Worm (Caenorhabditis elegans) whole organism, young adult: Measurements from ENCODE around the gene snt-5.
A peak's percentile ranks its signal among the peaks of the same experiment; 100 is the strongest.

ENCODE experiments used
- B0019.2 ChIP-seq: fragments of 200-800 bp; sonication (Bioruptor generic); conservative IDR thresholded peaks from 2 replicates; pipeline ENCODE4 v1.3.6; 2022; ENCODE audit warnings: missing genetic modification reagents, missing genetic modification characterization, missing compliant biosample characterization
- B0035.1 ChIP-seq: sonication (generic microtip); optimal IDR thresholded peaks from 2 replicates; lab custom pipeline; 2016; ENCODE audit warnings: missing genetic modification characterization, mild to moderate bottlenecking, missing compliant biosample characterization, missing genotype, missing genetic modification reagents
- C17E4.6 ChIP-seq: fragments of 200-800 bp; sonication (Bioruptor generic); IDR thresholded peaks from 2 replicates; pipeline ENCODE4 v1.3.6; 2022; ENCODE audit warnings: missing genetic modification reagents, missing genetic modification characterization, missing compliant biosample characterization
- D2030.7 ChIP-seq: fragments of 200-800 bp; sonication (Bioruptor generic); IDR thresholded peaks from 2 replicates; pipeline ENCODE4 v1.3.6; 2022; ENCODE audit warnings: missing genetic modification reagents, missing genetic modification characterization, missing compliant biosample characterization
- F57C9.4 ChIP-seq: sonication (generic microtip); optimal IDR thresholded peaks from 2 replicates; lab custom pipeline; 2017; ENCODE audit warnings: mild to moderate bottlenecking, missing genetic modification characterization, missing compliant biosample characterization
- akir-1 ChIP-seq: fragments of 200-800 bp; sonication (Bioruptor generic); optimal IDR thresholded peaks from 2 replicates; lab custom pipeline; 2018; ENCODE audit warnings: mild to moderate bottlenecking, missing genetic modification characterization, moderate library complexity, missing compliant biosample characterization
- ama-1 ChIP-seq, 3 experiments: fragments of 150-350 bp in 1 of 3; sonication (generic microtip) in 2 of 3; optimal IDR thresholded peaks; 2 replicates each; lab custom pipeline; 2014 to 2018; ENCODE audit warnings: missing biosample characterization in 2 of 3, missing genetic modification characterization in 2 of 3, missing genetic modification reagents in 2 of 3
- attf-3 ChIP-seq: fragments of 200-800 bp; sonication (Bioruptor generic); conservative IDR thresholded peaks from 2 replicates; pipeline ENCODE4 v1.3.6; 2022; ENCODE audit warnings: missing genetic modification reagents, missing genetic modification characterization, missing compliant biosample characterization
- attf-5 ChIP-seq: fragments of 200-800 bp; sonication (Bioruptor generic); optimal IDR thresholded peaks from 2 replicates; lab custom pipeline; 2018; ENCODE audit warnings: mild to moderate bottlenecking, missing genetic modification characterization, missing compliant biosample characterization
- attf-6 ChIP-seq: fragments of 200-800 bp; sonication (Bioruptor generic); IDR thresholded peaks from 2 replicates; pipeline ENCODE4 v1.3.6; 2022; ENCODE audit warnings: missing genetic modification reagents, missing genetic modification characterization, missing compliant biosample characterization
- bed-1 ChIP-seq: fragments of 200-800 bp; sonication (Bioruptor generic); IDR thresholded peaks from 2 replicates; pipeline ENCODE4 v1.3.6; 2022; ENCODE audit warnings: missing genetic modification reagents, missing genetic modification characterization, missing compliant biosample characterization
- bed-2 ChIP-seq: fragments of 200-800 bp; sonication (Bioruptor generic); IDR thresholded peaks from 2 replicates; pipeline ENCODE4 v1.3.6; 2022; ENCODE audit warnings: missing genetic modification reagents, missing genetic modification characterization, missing compliant biosample characterization
- ccch-3 ChIP-seq: fragments of 200-800 bp; sonication (Bioruptor generic); optimal IDR thresholded peaks from 2 replicates; lab custom pipeline; 2018; ENCODE audit warnings: mild to moderate bottlenecking, missing genetic modification characterization, missing compliant biosample characterization
- ceh-100 ChIP-seq: fragments of 200-800 bp; sonication (Bioruptor generic); IDR thresholded peaks from 2 replicates; pipeline ENCODE4 v1.3.6; 2022; ENCODE audit warnings: missing genetic modification reagents, missing genetic modification characterization, missing compliant biosample characterization
- ceh-40 ChIP-seq: fragments of 200-800 bp; sonication (Bioruptor generic); IDR thresholded peaks from 2 replicates; pipeline ENCODE4 v1.3.6; 2022; ENCODE audit warnings: missing genetic modification characterization, missing compliant biosample characterization
- ceh-91 ChIP-seq: fragments of 200-800 bp; sonication (Bioruptor generic); IDR thresholded peaks from 2 replicates; pipeline ENCODE4 v1.3.6; 2022; ENCODE audit warnings: missing genetic modification reagents, missing genetic modification characterization, missing compliant biosample characterization
- egrh-3 ChIP-seq: fragments of 200-800 bp; sonication (Bioruptor generic); IDR thresholded peaks from 2 replicates; pipeline ENCODE4 v1.3.6; 2022; ENCODE audit warnings: missing genetic modification reagents, missing genetic modification characterization, missing compliant biosample characterization
- hmg-1.2 ChIP-seq: fragments of 200-800 bp; sonication (Bioruptor generic); IDR thresholded peaks from 2 replicates; pipeline ENCODE4 v1.3.6; 2022; ENCODE audit warnings: missing genetic modification reagents, missing genetic modification characterization, missing compliant biosample characterization
- lin-26 ChIP-seq: fragments of 200-800 bp; sonication (Bioruptor generic); IDR thresholded peaks from 2 replicates; pipeline ENCODE4 v1.3.6; 2022; ENCODE audit warnings: missing genetic modification reagents, missing genetic modification characterization, missing compliant biosample characterization
- madf-6 ChIP-seq: fragments of 200-800 bp; sonication (Bioruptor generic); IDR thresholded peaks from 2 replicates; pipeline ENCODE4 v1.3.6; 2022; ENCODE audit warnings: missing genetic modification reagents, missing genetic modification characterization, missing compliant biosample characterization
- mcd-1 ChIP-seq: fragments of 200-800 bp; sonication (Bioruptor generic); IDR thresholded peaks from 2 replicates; pipeline ENCODE4 v1.3.6; 2022; ENCODE audit warnings: missing genetic modification reagents, missing genetic modification characterization, missing compliant biosample characterization
- mxl-1 ChIP-seq: sonication (generic microtip); optimal IDR thresholded peaks from 2 replicates; lab custom pipeline; 2016; ENCODE audit warnings: missing genetic modification characterization, missing compliant biosample characterization
- nhr-120 ChIP-seq: fragments of 200-800 bp; sonication (Bioruptor generic); IDR thresholded peaks from 2 replicates; pipeline ENCODE4 v1.3.6; 2022; ENCODE audit warnings: missing genetic modification characterization, missing compliant biosample characterization
- nhr-179 ChIP-seq: sonication (generic microtip); optimal IDR thresholded peaks from 2 replicates; lab custom pipeline; 2016; ENCODE audit warnings: mild to moderate bottlenecking, missing genetic modification characterization, missing compliant biosample characterization
- nhr-27 ChIP-seq: fragments of 200-800 bp; sonication (Bioruptor generic); optimal IDR thresholded peaks from 2 replicates; lab custom pipeline; 2018; ENCODE audit warnings: mild to moderate bottlenecking, missing genetic modification characterization, moderate library complexity, missing compliant biosample characterization
- nhr-80 ChIP-seq: sonication (generic microtip); optimal IDR thresholded peaks from 2 replicates; lab custom pipeline; 2016; ENCODE audit warnings: missing genetic modification characterization, missing compliant biosample characterization
- rpc-1 ChIP-seq, 2 experiments: fragments of 150-350 bp in 1 of 2; sonication (generic microtip) in 1 of 2; optimal IDR thresholded peaks; 2 replicates each; lab custom pipeline; 2014 to 2018; ENCODE audit warnings: missing biosample characterization in 1 of 2, missing genetic modification characterization in 1 of 2, missing genetic modification reagents in 1 of 2, missing genotype in 1 of 2
- sea-2 ChIP-seq: fragments of 200-800 bp; sonication (Bioruptor generic); IDR thresholded peaks from 2 replicates; pipeline ENCODE4 v1.3.6; 2022; ENCODE audit warnings: missing genetic modification characterization, missing compliant biosample characterization
- snpc-1.3 ChIP-seq: sonication (generic microtip); optimal IDR thresholded peaks from 2 replicates; lab custom pipeline; 2017; ENCODE audit warnings: missing genetic modification characterization, mild to moderate bottlenecking, missing compliant biosample characterization, antibody characterized with exemption, moderate library complexity, missing genotype, missing genetic modification reagents; ENCODE audit not compliant: insufficient read depth
- somi-1 ChIP-seq: fragments of 200-800 bp; sonication (Bioruptor generic); optimal IDR thresholded peaks from 2 replicates; lab custom pipeline; 2018; ENCODE audit warnings: mild to moderate bottlenecking, missing genetic modification characterization, missing compliant biosample characterization
- xnd-1 ChIP-seq: sonication (generic microtip); optimal IDR thresholded peaks from 2 replicates; lab custom pipeline; 2016; ENCODE audit warnings: missing genotype, missing genetic modification reagents, missing genetic modification characterization, missing compliant biosample characterization
- ztf-18 ChIP-seq: sonication (generic microtip); optimal IDR thresholded peaks from 2 replicates; lab custom pipeline; 2016; ENCODE audit warnings: missing genotype, mild to moderate bottlenecking, missing genetic modification characterization, missing compliant biosample characterization
- ztf-28 ChIP-seq: fragments of 200-800 bp; sonication (Bioruptor generic); IDR thresholded peaks from 2 replicates; pipeline ENCODE4 v1.3.6; 2022; ENCODE audit warnings: missing genetic modification reagents, missing genetic modification characterization, missing compliant biosample characterization
- ztf-3 ChIP-seq: fragments of 200-800 bp; sonication (Bioruptor generic); optimal IDR thresholded peaks from 2 replicates; lab custom pipeline; 2018; ENCODE audit warnings: mild to moderate bottlenecking, missing genetic modification characterization, missing compliant biosample characterization
- ztf-6 ChIP-seq: fragments of 200-800 bp; sonication (Bioruptor generic); IDR thresholded peaks from 2 replicates; pipeline ENCODE4 v1.3.6; 2022; ENCODE audit warnings: missing genetic modification reagents, missing genetic modification characterization, missing compliant biosample characterization

The snt-5 gene

ce11 chrV:1416154-1416553 lies 4.8 kb upstream of the snt-5 start:
- TF ChIP-seq bed-1 (GFP tag; lab: Robert Waterston, UW) (no peak), rpc-1 (optimal IDR thresholded peaks at IDR 0.05; lab: Kevin White, UChicago) (no peak), rpc-1 (tag; optimal IDR thresholded peaks at IDR 0.05; lab: Kevin White, UChicago) (no peak), ceh-100 (no peak), somi-1 (GFP tag; lab: Kevin White, UChicago) (no peak), ceh-91 (GFP tag; lab: Robert Waterston, UW) (no peak), nhr-179 (no peak)

- TF ChIP-seq hmg-1.2 (GFP tag; lab: Robert Waterston, UW), result no peak
- no peak for TF ChIP-seq B0035.1
- TF ChIP-seq nhr-80 (tag; lab: Kevin White, UChicago), result peak; percentile 78
- TF ChIP-seq xnd-1 (tag; lab: Kevin White, UChicago), result no peak
- no peak for TF ChIP-seq lin-26 (GFP tag; lab: Robert Waterston, UW)
- TF ChIP-seq attf-3, result no peak
- no peak for TF ChIP-seq nhr-27 (tag; lab: Kevin White, UChicago)
Observed at ce11 chrV:1414615-1415433, 3.5 kb upstream of the snt-5 start.

DNA sequence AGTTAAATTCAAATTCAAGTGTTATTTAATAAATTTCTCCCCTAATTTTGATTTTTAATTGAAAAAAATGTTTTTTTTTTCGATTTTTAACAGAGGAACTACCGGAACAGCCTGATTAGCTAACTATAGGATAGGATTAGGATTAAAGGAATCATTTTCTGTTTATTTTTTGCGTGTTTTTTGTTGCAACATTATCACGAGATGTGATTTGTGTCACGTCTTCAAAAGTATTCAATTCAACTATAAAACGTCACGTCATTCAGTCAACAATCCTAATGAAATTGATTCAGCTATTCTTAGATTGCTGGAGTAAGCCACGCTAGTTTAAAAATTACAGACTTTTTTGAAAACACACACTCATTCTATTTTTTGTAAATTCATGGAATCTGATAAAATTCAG lies 632 bp downstream of the snt-5 start:
- TF ChIP-seq mxl-1 (tag; lab: Kevin White, UChicago), result no peak
- no peak for TF ChIP-seq ztf-18 (tag; lab: Kevin White, UChicago)
- TF ChIP-seq D2030.7 (GFP tag; lab: Robert Waterston, UW), result no peak
- TF ChIP-seq nhr-120 (GFP tag; lab: Robert Waterston, UW), result no peak
- TF ChIP-seq mcd-1 (GFP tag; lab: Robert Waterston, UW), result no peak
- no peak for TF ChIP-seq sea-2
- TF ChIP-seq snpc-1.3 (tag; lab: Kevin White, UChicago), result no peak
- no peak for TF ChIP-seq akir-1 (GFP tag; lab: Kevin White, UChicago)
- no peak for TF ChIP-seq attf-5 (GFP tag; lab: Kevin White, UChicago)
- no peak for TF ChIP-seq ccch-3 (GFP tag; lab: Kevin White, UChicago)
- no peak for TF ChIP-seq ztf-3
- no peak for TF ChIP-seq ama-1 (optimal IDR thresholded peaks at IDR 0.05; lab: Kevin White, UChicago)
- no peak for TF ChIP-seq ama-1 (GFP tag; optimal IDR thresholded peaks at IDR 0.05; lab: Kevin White, UChicago)
- no peak for TF ChIP-seq egrh-3
- TF ChIP-seq bed-1 (GFP tag; lab: Robert Waterston, UW), result no peak
- no peak for TF ChIP-seq B0019.2
- TF ChIP-seq attf-6, result no peak
- no peak for TF ChIP-seq ztf-6 (GFP tag; lab: Robert Waterston, UW)
- no peak for TF ChIP-seq ztf-28
- no peak for TF ChIP-seq C17E4.6

- TF ChIP-seq F57C9.4 (tag; lab: Kevin White, UChicago) (no peak), ztf-18 (tag; lab: Kevin White, UChicago) (no peak), nhr-27 (tag; lab: Kevin White, UChicago) (no peak), bed-2 (GFP tag; lab: Robert Waterston, UW) (no peak), ceh-40 (GFP tag; lab: Robert Waterston, UW) (no peak), madf-6 (GFP tag; lab: Robert Waterston, UW) (no peak)
Observed at ce11 chrV:1408116-1408515, 3.2 kb downstream of the snt-5 start.
